Fruit fly (Drosophila melanogaster) whole organism, embryonic: ENCODE measurements around the gene mRpL37.

Source experiments
- Atf-2 ChIP-seq: fragments of 200-800 bp; sonication (Bioruptor generic); optimal IDR thresholded peaks from 2 replicates; lab custom pipeline; 2016; ENCODE audit warnings: missing biosample characterization, missing genetic modification characterization
- B-H2 ChIP-seq: fragments of 200-800 bp; sonication (Bioruptor generic); optimal IDR thresholded peaks from 2 replicates; lab custom pipeline; 2018; ENCODE audit warnings: missing biosample characterization, mild to moderate bottlenecking, missing genetic modification characterization
- BtbVII ChIP-seq: fragments of 200-800 bp; sonication (Bioruptor generic); optimal IDR thresholded peaks from 3 replicates; lab custom pipeline; 2017; ENCODE audit warnings: missing biosample characterization, mild to moderate bottlenecking, missing genetic modification characterization
- CG10274 ChIP-seq: fragments of 200-800 bp; sonication (Bioruptor generic); optimal IDR thresholded peaks from 3 replicates; lab custom pipeline; 2017; ENCODE audit warnings: missing biosample characterization, mild to moderate bottlenecking, missing genetic modification characterization
- CG10321 ChIP-seq: fragments of 200-800 bp; sonication (Bioruptor generic); IDR thresholded peaks from 2 replicates; pipeline ENCODE4 v1.3.6; 2022; ENCODE audit warnings: missing biosample characterization, missing genetic modification characterization
- CG11695 ChIP-seq: fragments of 200-800 bp; sonication (Bioruptor generic); IDR thresholded peaks from 3 replicates; pipeline ENCODE4 v1.3.6; 2022; ENCODE audit warnings: missing biosample characterization, missing genetic modification characterization
- CG12299 ChIP-seq: fragments of 200-800 bp; sonication (Bioruptor generic); optimal IDR thresholded peaks from 2 replicates; lab custom pipeline; 2018; ENCODE audit warnings: missing biosample characterization, mild to moderate bottlenecking, missing genetic modification characterization
- CG1233 ChIP-seq: fragments of 200-800 bp; sonication (Bioruptor generic); optimal IDR thresholded peaks from 4 replicates; lab custom pipeline; 2018; ENCODE audit warnings: missing biosample characterization, mild to moderate bottlenecking, missing genetic modification characterization
- CG14667 ChIP-seq: fragments of 200-800 bp; sonication (Bioruptor generic); IDR thresholded peaks from 2 replicates; pipeline ENCODE4 v1.3.6; 2022; ENCODE audit warnings: missing biosample characterization, missing genetic modification characterization
- CG16779 ChIP-seq: fragments of 200-800 bp; sonication (Bioruptor generic); IDR thresholded peaks from 2 replicates; pipeline ENCODE4 v1.3.6; 2022; ENCODE audit warnings: missing biosample characterization, missing genetic modification characterization
- CG1792 ChIP-seq: fragments of 200-800 bp; sonication (Bioruptor generic); optimal IDR thresholded peaks from 2 replicates; lab custom pipeline; 2016; ENCODE audit warnings: missing biosample characterization, missing genetic modification characterization
- CG1832 ChIP-seq: fragments of 200-800 bp; sonication (Bioruptor generic); optimal IDR thresholded peaks from 2 replicates; lab custom pipeline; 2017; ENCODE audit warnings: missing biosample characterization, mild to moderate bottlenecking, missing genetic modification characterization, inconsistent platforms
- CG33213 ChIP-seq: fragments of 200-800 bp; sonication (Bioruptor generic); optimal IDR thresholded peaks from 3 replicates; lab custom pipeline; 2016; ENCODE audit warnings: missing biosample characterization, missing genetic modification characterization
- CG3847 ChIP-seq: fragments of 200-800 bp; sonication (Bioruptor generic); IDR thresholded peaks from 2 replicates; pipeline ENCODE4 v1.3.6; 2022; ENCODE audit warnings: missing biosample characterization, missing genetic modification characterization
- CG4617 ChIP-seq: fragments of 200-800 bp; sonication (Bioruptor generic); optimal IDR thresholded peaks from 3 replicates; lab custom pipeline; 2016; ENCODE audit warnings: missing biosample characterization, missing genetic modification characterization, borderline replicate concordance
- CG4854 ChIP-seq: fragments of 200-800 bp; sonication (Bioruptor generic); optimal IDR thresholded peaks from 2 replicates; lab custom pipeline; 2016; ENCODE audit warnings: missing biosample characterization, missing genetic modification characterization, inconsistent platforms
- CG6254 ChIP-seq: fragments of 200-800 bp; sonication (Bioruptor generic); optimal IDR thresholded peaks from 3 replicates; lab custom pipeline; 2017; ENCODE audit warnings: mild to moderate bottlenecking, missing biosample characterization, missing genetic modification reagents, missing genetic modification characterization
- CG6813 ChIP-seq: fragments of 200-800 bp; sonication (Bioruptor generic); optimal IDR thresholded peaks from 2 replicates; lab custom pipeline; 2017; ENCODE audit warnings: missing biosample characterization, missing genetic modification characterization, mild to moderate bottlenecking, moderate library complexity, missing genetic modification reagents
- CG7839 ChIP-seq: fragments of 200-800 bp; sonication (Bioruptor generic); optimal IDR thresholded peaks from 3 replicates; lab custom pipeline; 2018; ENCODE audit warnings: missing biosample characterization, mild to moderate bottlenecking, missing genetic modification characterization, moderate library complexity
- Chrac-16 ChIP-seq: fragments of 200-800 bp; sonication (Bioruptor generic); optimal IDR thresholded peaks from 3 replicates; lab custom pipeline; 2016; ENCODE audit warnings: missing biosample characterization, missing genetic modification characterization
- CkIIα-i1 ChIP-seq: fragments of 200-800 bp; sonication (Bioruptor generic); IDR thresholded peaks from 2 replicates; pipeline ENCODE4 v1.3.6; 2022; ENCODE audit warnings: missing biosample characterization, missing genetic modification characterization
- Dad ChIP-seq: fragments of 200-800 bp; sonication (Bioruptor generic); optimal IDR thresholded peaks from 3 replicates; lab custom pipeline; 2016; ENCODE audit warnings: missing biosample characterization, missing genetic modification characterization
- Dip3 ChIP-seq: fragments of 200-800 bp; sonication (Bioruptor generic); optimal IDR thresholded peaks from 3 replicates; lab custom pipeline; 2016; ENCODE audit warnings: missing biosample characterization, missing genetic modification characterization
- E2f2 ChIP-seq: fragments of 200-800 bp; sonication (Bioruptor generic); IDR thresholded peaks from 2 replicates; pipeline ENCODE4 v1.3.6; 2022; ENCODE audit warnings: missing biosample characterization, missing genetic modification characterization
- Hmx ChIP-seq: fragments of 200-800 bp; sonication (Bioruptor generic); optimal IDR thresholded peaks from 2 replicates; lab custom pipeline; 2016; ENCODE audit warnings: missing biosample characterization, missing genetic modification characterization
- Kr ChIP-seq: fragments of 200-800 bp; sonication (Bioruptor generic); optimal IDR thresholded peaks from 2 replicates; lab custom pipeline; 2017; ENCODE audit warnings: missing biosample characterization, mild to moderate bottlenecking, missing genetic modification characterization
- Lpt ChIP-seq: fragments of >200 bp; optimal IDR thresholded peaks from 2 replicates; lab custom pipeline; 2018; ENCODE audit warnings: missing biosample characterization, missing genetic modification characterization
- Max ChIP-seq: fragments of 200-800 bp; sonication (Bioruptor generic); optimal IDR thresholded peaks from 2 replicates; lab custom pipeline; 2016; ENCODE audit warnings: missing biosample characterization, mild to moderate bottlenecking, missing genetic modification characterization
- Mes4 ChIP-seq: fragments of 200-800 bp; sonication (Bioruptor generic); optimal IDR thresholded peaks from 2 replicates; lab custom pipeline; 2016; ENCODE audit warnings: missing biosample characterization, missing genetic modification characterization
- Opbp ChIP-seq: fragments of 200-800 bp; sonication (Bioruptor generic); IDR thresholded peaks from 3 replicates; pipeline ENCODE4 v1.3.6; 2022; ENCODE audit warnings: missing biosample characterization, missing genetic modification characterization; ENCODE audit not compliant: partially characterized antibody
- Vsx1 ChIP-seq: fragments of 200-800 bp; sonication (Bioruptor generic); optimal IDR thresholded peaks from 2 replicates; lab custom pipeline; 2017; ENCODE audit warnings: missing biosample characterization, mild to moderate bottlenecking, missing genetic modification characterization, missing genetic modification reagents
- ap ChIP-seq: fragments of 200-800 bp; sonication (Bioruptor generic); IDR thresholded peaks from 2 replicates; pipeline ENCODE4 v1.3.6; 2022; ENCODE audit warnings: missing biosample characterization, missing genetic modification characterization
- cwo ChIP-seq: fragments of 200-800 bp; sonication (Bioruptor generic); optimal IDR thresholded peaks from 3 replicates; lab custom pipeline; 2017; ENCODE audit warnings: missing biosample characterization, missing genetic modification characterization, mild to moderate bottlenecking, moderate library complexity, missing genetic modification reagents
- dan ChIP-seq: fragments of 200-800 bp; sonication (Bioruptor generic); IDR thresholded peaks from 2 replicates; pipeline ENCODE4 v1.3.6; 2022; ENCODE audit warnings: missing biosample characterization, missing genetic modification characterization
- dati ChIP-seq: fragments of 200-800 bp; sonication (Bioruptor generic); IDR thresholded peaks from 2 replicates; pipeline ENCODE4 v1.3.6; 2022; ENCODE audit warnings: missing biosample characterization, missing genetic modification characterization
- dm ChIP-seq: fragments of 200-800 bp; sonication (Bioruptor generic); optimal IDR thresholded peaks from 3 replicates; lab custom pipeline; 2016; ENCODE audit warnings: missing biosample characterization, missing genetic modification characterization
- dmrt11E ChIP-seq: fragments of 200-800 bp; sonication (Bioruptor generic); optimal IDR thresholded peaks from 3 replicates; lab custom pipeline; 2018; ENCODE audit warnings: missing biosample characterization, mild to moderate bottlenecking, missing genetic modification characterization, moderate library complexity
- fu2 ChIP-seq: fragments of 200-800 bp; sonication (Bioruptor generic); optimal IDR thresholded peaks from 2 replicates; lab custom pipeline; 2016; ENCODE audit warnings: missing biosample characterization, missing genetic modification characterization
- gem ChIP-seq: fragments of 200-800 bp; sonication (Bioruptor generic); optimal IDR thresholded peaks from 2 replicates; lab custom pipeline; 2019; ENCODE audit warnings: missing biosample characterization, mild to moderate bottlenecking, missing genetic modification characterization, moderate library complexity
- gsb ChIP-seq: fragments of 200-800 bp; sonication (Bioruptor generic); IDR thresholded peaks from 2 replicates; pipeline ENCODE4 v1.3.6; 2022; ENCODE audit warnings: missing biosample characterization, missing genetic modification characterization
- jumu ChIP-seq: fragments of 200-800 bp; sonication (Bioruptor generic); optimal IDR thresholded peaks from 3 replicates; lab custom pipeline; 2016; ENCODE audit warnings: missing biosample characterization, missing genetic modification characterization
- lilli ChIP-seq: fragments of 200-800 bp; sonication (Bioruptor generic); optimal IDR thresholded peaks from 3 replicates; lab custom pipeline; 2016; ENCODE audit warnings: missing biosample characterization, missing genetic modification characterization
- lov ChIP-seq, 2 experiments: fragments of 200-800 bp in 1 of 2; fragments of >200 bp in 1 of 2; sonication (Bioruptor generic) in 1 of 2; IDR thresholded peaks in 1 of 2; optimal IDR thresholded peaks in 1 of 2; 2 replicates in 1 of 2; 3 replicates in 1 of 2; pipeline versions ENCODE4 v1.3.6 to Lab custom; 2017 to 2022; ENCODE audit warnings: missing biosample characterization in 1 of 2, missing genetic modification characterization in 1 of 2
- oc ChIP-seq: fragments of 200-800 bp; sonication (Bioruptor generic); optimal IDR thresholded peaks from 2 replicates; lab custom pipeline; 2018; ENCODE audit warnings: missing biosample characterization, mild to moderate bottlenecking, missing genetic modification characterization, moderate library complexity
- pan ChIP-seq, 4 experiments: fragments of >200 bp in 3 of 4; fragments of 200-800 bp in 1 of 4; sonication (Bioruptor generic) in 1 of 4; optimal IDR thresholded peaks in 3 of 4; IDR thresholded peaks in 1 of 4; 2 replicates each; pipeline versions ENCODE4 v1.3.6 to Lab custom; 2017 to 2022; ENCODE audit warnings: missing biosample characterization in 2 of 4, missing genetic modification characterization in 2 of 4, mixed read lengths in 1 of 4
- ro ChIP-seq: fragments of 200-800 bp; sonication (Bioruptor generic); IDR thresholded peaks from 2 replicates; pipeline ENCODE4 v1.3.6; 2022; ENCODE audit warnings: missing biosample characterization, missing genetic modification characterization
- salm ChIP-seq: fragments of 200-800 bp; sonication (Bioruptor generic); optimal IDR thresholded peaks from 2 replicates; lab custom pipeline; 2018; ENCODE audit warnings: missing biosample characterization, mild to moderate bottlenecking, missing genetic modification characterization
- sisA ChIP-seq: fragments of 200-800 bp; sonication (Bioruptor generic); IDR thresholded peaks from 2 replicates; pipeline ENCODE4 v1.3.6; 2022; ENCODE audit warnings: missing biosample characterization, missing genetic modification characterization
- ssp ChIP-seq: fragments of 200-800 bp; sonication (Bioruptor generic); IDR thresholded peaks from 2 replicates; pipeline ENCODE4 v1.3.6; 2022; ENCODE audit warnings: missing biosample characterization, missing genetic modification characterization
- zf30C ChIP-seq: fragments of 200-800 bp; sonication (Bioruptor generic); optimal IDR thresholded peaks from 3 replicates; lab custom pipeline; 2018; ENCODE audit warnings: missing biosample characterization, mild to moderate bottlenecking, missing genetic modification characterization

The mRpL37 gene

DNA sequence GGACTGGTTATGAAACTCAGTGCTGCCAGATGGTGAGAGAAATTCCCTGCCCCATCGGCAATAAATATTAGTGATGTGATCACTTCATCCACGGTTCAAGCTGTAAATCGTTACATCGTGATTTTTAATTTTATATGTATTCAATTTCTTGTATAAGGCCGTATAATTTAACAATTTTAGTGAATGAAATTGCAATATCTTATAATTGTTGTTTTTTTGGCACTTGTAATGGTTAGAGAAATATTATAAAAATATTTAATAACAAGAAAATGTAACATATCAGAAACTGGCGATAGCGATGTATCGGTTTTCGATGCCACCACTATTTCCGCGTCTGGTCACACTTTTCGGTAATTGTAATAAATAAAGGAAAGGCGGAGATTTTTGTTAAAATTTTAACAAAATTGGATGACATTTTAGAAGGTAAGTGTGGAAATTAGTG lies at the start of gene mRpL37, which contains the start of gene Rbp1 (continued):
- TF ChIP-seq CG14667 (GFP tag; lab: Robert Waterston, UW) (peak; percentile 48), pan (optimal IDR thresholded peaks at IDR 0.05; lab: Kevin White, UChicago) (no peak), pan (GFP tag; optimal IDR thresholded peaks at IDR 0.05 in 1 of 2, IDR thresholded peaks at IDR 0.05 in 1 of 2) (no peak), dan (GFP tag; lab: Robert Waterston, UW) (peak; percentile 43; the same call in 1 of the 2 replicates), CG16779 (no peak), Mes4 (GFP tag; lab: Kevin White, UChicago) (no peak), Dip3 (peak; percentile 15), CkIIα-i1 (GFP tag; lab: Robert Waterston, UW) (no peak), CG10321 (GFP tag; lab: Robert Waterston, UW) (no peak), Chrac-16 (GFP tag; lab: Kevin White, UChicago) (peak; percentile 83), ssp (GFP tag; lab: Robert Waterston, UW) (peak; percentile 80), CG10274 (no peak), Max (peak; percentile 67), Opbp (GFP tag; lab: Robert Waterston, UW) (peak; percentile 68), E2f2 (peak; percentile 57), Kr (GFP tag; lab: Kevin White, UChicago) (no peak), CG1792 (GFP tag; lab: Kevin White, UChicago) (no peak), CG6254 (no peak), dm (GFP tag; lab: Kevin White, UChicago) (no peak), Lpt (GFP tag; lab: Kevin White, UChicago) (no peak), dati (GFP tag; lab: Robert Waterston, UW) (no peak), CG1233 (peak; percentile 73), dmrt11E (tag; lab: Kevin White, UChicago) (peak; percentile 83), Atf-2 (GFP tag; lab: Kevin White, UChicago) (peak; percentile 48), sisA (peak; percentile 86), Hmx (no peak), jumu (GFP tag; lab: Kevin White, UChicago) (peak; percentile 50), CG12299 (tag; lab: Kevin White, UChicago) (peak; percentile 55), lilli (peak; percentile 81), fu2 (GFP tag; lab: Kevin White, UChicago) (no peak), CG33213 (GFP tag; lab: Kevin White, UChicago) (no peak), CG6813 (GFP tag; lab: Kevin White, UChicago) (no peak), cwo (GFP tag; lab: Kevin White, UChicago) (peak; percentile 19), CG7839 (tag; lab: Kevin White, UChicago) (peak; percentile 78), oc (tag; lab: Kevin White, UChicago) (no peak), zf30C (GFP tag; lab: Kevin White, UChicago) (no peak), gem (tag; lab: Kevin White, UChicago) (peak; percentile 88), salm (tag; lab: Kevin White, UChicago) (peak; percentile 23), CG4617 (peak; percentile 84), B-H2 (GFP tag; lab: Kevin White, UChicago) (peak; percentile 66), Dad (GFP tag; lab: Kevin White, UChicago) (peak; percentile 24), ap (no peak), CG4854 (GFP tag; lab: Kevin White, UChicago) (peak; percentile 59), CG3847 (peak; percentile 85), BtbVII (GFP tag; lab: Kevin White, UChicago) (no peak), gsb (GFP tag; lab: Robert Waterston, UW) (no peak), Vsx1 (GFP tag; lab: Kevin White, UChicago) (no peak), lov (optimal IDR thresholded peaks at IDR 0.05; lab: Kevin White, UChicago) (no peak), lov (GFP tag; IDR thresholded peaks at IDR 0.05; lab: Robert Waterston, UW) (no peak), CG11695 (GFP tag; lab: Robert Waterston, UW) (peak; percentile 30; the same call in 1 of the 3 replicates), CG1832 (GFP tag; lab: Kevin White, UChicago) (no peak), ro (GFP tag; lab: Robert Waterston, UW) (no peak)
